Worm (Caenorhabditis elegans) whole organism, L4/young adult: ENCODE results near the gene F43B10.1.

Experiments
- W03F9.2 ChIP-seq: fragments of 150-350 bp; optimal IDR thresholded peaks from 2 replicates; lab custom pipeline; 2014; ENCODE audit warnings: missing biosample characterization, missing genetic modification characterization
- him-1 ChIP-seq: sonication (generic microtip); optimal IDR thresholded peaks from 2 replicates; lab custom pipeline; 2016; ENCODE audit warnings: missing genotype, missing genetic modification reagents, missing genetic modification characterization, missing compliant biosample characterization

ce11 chrX:16618727-16619126 is 43.9 kb downstream of the F43B10.1 start:
- no peak for TF ChIP-seq W03F9.2
- TF ChIP-seq him-1 (tag; lab: Kevin White, UChicago): no peak
